Worm (Caenorhabditis elegans): ENCODE measurements around the gene ins-39.

Gene ins-39

DNA sequence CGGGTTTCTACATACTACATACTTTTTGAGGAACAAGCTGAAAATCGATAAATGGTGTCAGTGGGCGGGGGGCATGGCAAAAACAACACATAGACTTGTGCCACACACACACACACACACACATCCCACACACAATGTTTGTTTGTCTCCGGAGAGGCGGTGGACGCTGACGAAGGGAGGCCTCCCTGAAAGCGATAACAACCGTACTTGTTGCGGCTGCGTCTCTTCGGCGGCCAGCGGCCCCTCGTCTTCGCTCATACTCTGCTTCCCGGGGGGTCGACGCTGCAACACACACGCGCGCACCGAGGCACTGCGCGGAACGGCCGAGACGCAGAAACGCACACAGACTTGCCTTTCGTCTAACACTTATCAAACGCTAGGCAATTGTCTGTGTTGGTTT is 24.5 kb downstream of the ins-39 start (continued):
- TF ChIP-seq zip-4 (GFP tag; optimal IDR thresholded peaks at IDR 0.05): no peak
- TF ChIP-seq lin-14 (GFP tag; optimal IDR thresholded peaks at IDR 0.05): peak; percentile 92
- TF ChIP-seq swsn-7 (tag; optimal IDR thresholded peaks at IDR 0.05): peak; percentile 42
- TF ChIP-seq nhr-19 (GFP tag; conservative IDR thresholded peaks at IDR 0.05): peak; percentile 45
- no peak for TF ChIP-seq C04F5.9 (tag; optimal IDR thresholded peaks at IDR 0.05)
- no peak for TF ChIP-seq nhr-84 (tag; optimal IDR thresholded peaks at IDR 0.05)
- TF ChIP-seq dsc-1 (tag; optimal IDR thresholded peaks at IDR 0.05): peak; percentile 31
- TF ChIP-seq hpl-2 (GFP tag; optimal IDR thresholded peaks at IDR 0.05): peak; percentile 3
- 0 out of 2 replicates have a peak, but pooled peaks have one; percentile 14 for TF ChIP-seq mab-9 (GFP tag; IDR thresholded peaks at IDR 0.05)
- no peak for TF ChIP-seq egl-13 (tag; optimal IDR thresholded peaks at IDR 0.05)
- peak; percentile 2 for TF ChIP-seq unc-86 (tag; optimal IDR thresholded peaks at IDR 0.05)
- TF ChIP-seq skn-1 (tag; optimal IDR thresholded peaks at IDR 0.05): peak; percentile 78
- no peak for TF ChIP-seq ama-1 (optimal IDR thresholded peaks at IDR 0.05)
- peak; percentile 34 for TF ChIP-seq isw-1 (GFP tag; IDR thresholded peaks at IDR 0.05)
- TF ChIP-seq rnt-1 (tag; optimal IDR thresholded peaks at IDR 0.05): peak; percentile 62
- peak; percentile 47 for TF ChIP-seq ceh-8 (GFP tag; optimal IDR thresholded peaks at IDR 0.05)
- TF ChIP-seq alr-1 (tag; optimal IDR thresholded peaks at IDR 0.05; ENCODE audit: borderline replicate concordance): no peak
- no peak for TF ChIP-seq pag-3 (tag; optimal IDR thresholded peaks at IDR 0.05; ENCODE audit: borderline replicate concordance, insufficient read depth)
- no peak for TF ChIP-seq unc-98 (GFP tag; IDR thresholded peaks at IDR 0.05)
- TF ChIP-seq ceh-63 (GFP tag; optimal IDR thresholded peaks at IDR 0.05): no peak
- no peak for TF ChIP-seq ceh-88 (GFP tag; IDR thresholded peaks at IDR 0.05)
- no peak for TF ChIP-seq F16B12.6 (tag; optimal IDR thresholded peaks at IDR 0.05)
- TF ChIP-seq xbp-1 (tag; optimal IDR thresholded peaks at IDR 0.05): peak; percentile 22
- no peak for TF ChIP-seq mep-1 (tag; optimal IDR thresholded peaks at IDR 0.05)
- TF ChIP-seq nhr-90 (tag; optimal IDR thresholded peaks at IDR 0.05; ENCODE audit: poor library complexity): peak; percentile 58
- peak; percentile 14 to 25 for TF ChIP-seq efl-1 (optimal IDR thresholded peaks at IDR 0.05)
- TF ChIP-seq efl-1 (GFP tag; optimal IDR thresholded peaks at IDR 0.05 in 1 of 2): peak in 1 of 2 experiments; percentile 69
- TF ChIP-seq ceh-82 (tag; optimal IDR thresholded peaks at IDR 0.05): peak; percentile 9 to 74 (median 59)
- TF ChIP-seq tbx-2 (tag; optimal IDR thresholded peaks at IDR 0.05): peak; percentile 67
- peak; percentile 1 to 50 for TF ChIP-seq lsy-2 (tag; optimal IDR thresholded peaks at IDR 0.05)
- TF ChIP-seq snu-23 (GFP tag; optimal IDR thresholded peaks at IDR 0.05): peak; percentile 64

DNA sequence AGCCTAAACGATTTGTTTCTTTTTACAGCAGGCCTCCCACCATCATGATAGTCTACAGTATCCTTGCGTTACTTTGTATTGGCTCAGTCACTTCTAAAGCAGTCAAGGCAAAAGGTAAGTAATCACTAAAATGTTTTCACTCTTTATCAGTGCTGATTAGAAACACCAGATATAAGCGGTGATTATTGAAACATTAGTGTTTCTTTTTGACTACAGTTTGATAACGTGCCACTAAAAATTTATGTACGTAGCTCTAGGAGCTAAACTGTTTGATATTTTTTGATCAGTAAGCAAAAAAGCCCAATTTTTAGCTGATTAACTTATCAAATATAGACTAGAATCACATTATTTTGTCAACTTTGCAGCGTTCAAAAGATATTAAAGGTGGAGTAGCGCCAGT is 32.6 kb downstream of the ins-39 start:
- TF ChIP-seq nhr-77 (tag; optimal IDR thresholded peaks at IDR 0.05): no peak
- no peak for TF ChIP-seq mef-2 (tag; optimal IDR thresholded peaks at IDR 0.05)
- TF ChIP-seq elt-2 (tag; optimal IDR thresholded peaks at IDR 0.05): peak; percentile 36
- no peak for TF ChIP-seq lin-15B (tag; optimal IDR thresholded peaks at IDR 0.05)

DNA sequence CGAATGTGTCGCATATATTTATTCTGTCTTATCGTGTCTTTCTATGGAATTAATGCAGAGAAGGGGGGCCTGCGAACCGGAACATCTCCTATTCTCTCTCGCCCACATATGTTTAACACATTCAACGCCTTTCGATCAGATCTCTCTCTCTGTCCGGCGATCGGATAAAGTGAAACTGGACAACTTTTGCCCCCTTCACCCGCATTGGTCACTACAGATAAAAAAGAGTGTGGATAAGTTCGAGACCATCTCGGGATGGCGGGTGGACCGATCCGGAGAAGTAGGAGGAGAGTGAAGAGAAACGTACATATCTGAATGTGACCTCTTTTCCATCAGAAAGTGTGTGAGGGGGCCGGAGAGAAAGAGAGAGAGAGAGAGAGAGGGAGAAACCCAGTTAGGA is 33.1 kb downstream of the ins-39 start, which contains the start of gene H42K12.3:
H42K12.3 (plus strand) TSS at position 308 of the 400 bp plus-strand sequence.
- no peak for TF ChIP-seq fkh-8 (tag; optimal IDR thresholded peaks at IDR 0.05)
- no peak for TF ChIP-seq dpl-1 (GFP tag; optimal IDR thresholded peaks at IDR 0.05)
- TF ChIP-seq ama-1 (optimal IDR thresholded peaks at IDR 0.05): no peak
- TF ChIP-seq vab-15 (tag; optimal IDR thresholded peaks at IDR 0.05): no peak
- peak; percentile 96 for TF ChIP-seq blmp-1 (tag; optimal IDR thresholded peaks at IDR 0.05)
- TF ChIP-seq nhr-11 (tag; optimal IDR thresholded peaks at IDR 0.05): no peak
- no peak for TF ChIP-seq rnt-1 (tag; optimal IDR thresholded peaks at IDR 0.05)
- TF ChIP-seq elt-3 (tag; optimal IDR thresholded peaks at IDR 0.05): no peak

Measured in whole organism, L1 larva.